Worm (Caenorhabditis elegans) whole organism, young adult: ENCODE data around the gene C35A5.4.

Source experiments
- B0261.1 ChIP-seq: sonication (generic microtip); optimal IDR thresholded peaks from 2 replicates; lab custom pipeline; 2016; ENCODE audit warnings: mild to moderate bottlenecking, missing genetic modification characterization, moderate library complexity, missing compliant biosample characterization
- C17E4.6 ChIP-seq: fragments of 200-800 bp; sonication (Bioruptor generic); IDR thresholded peaks from 2 replicates; pipeline ENCODE4 v1.3.6; 2022; ENCODE audit warnings: missing genetic modification reagents, missing genetic modification characterization, missing compliant biosample characterization
- F22D6.2 ChIP-seq: sonication (generic microtip); optimal IDR thresholded peaks from 2 replicates; lab custom pipeline; 2016; ENCODE audit warnings: mild to moderate bottlenecking, missing genetic modification characterization, missing compliant biosample characterization
- F33H1.4 ChIP-seq: fragments of 200-800 bp; sonication (Bioruptor generic); IDR thresholded peaks from 2 replicates; pipeline ENCODE4 v1.3.6; 2022; ENCODE audit warnings: missing genetic modification reagents, missing genetic modification characterization, missing compliant biosample characterization
- F55B11.4 ChIP-seq: sonication (generic microtip); optimal IDR thresholded peaks from 2 replicates; lab custom pipeline; 2016; ENCODE audit warnings: missing compliant biosample characterization, missing genetic modification characterization, borderline replicate concordance; ENCODE audit not compliant: insufficient read depth
- F57A8.1 ChIP-seq: fragments of 200-800 bp; sonication (Bioruptor generic); optimal IDR thresholded peaks from 2 replicates; lab custom pipeline; 2018; ENCODE audit warnings: mild to moderate bottlenecking, missing genetic modification characterization, moderate library complexity, missing compliant biosample characterization
- K11D2.4 ChIP-seq: fragments of 200-800 bp; sonication (Bioruptor generic); IDR thresholded peaks from 2 replicates; pipeline ENCODE4 v1.3.6; 2022; ENCODE audit warnings: missing genetic modification reagents, missing genetic modification characterization, missing compliant biosample characterization
- K12H6.12 ChIP-seq: fragments of 200-800 bp; sonication (Bioruptor generic); optimal IDR thresholded peaks from 2 replicates; lab custom pipeline; 2018; ENCODE audit warnings: mild to moderate bottlenecking, missing genetic modification characterization, missing compliant biosample characterization
- ZK185.1 ChIP-seq: sonication (generic microtip); optimal IDR thresholded peaks from 2 replicates; lab custom pipeline; 2016; ENCODE audit warnings: mild to moderate bottlenecking, missing genetic modification characterization, missing compliant biosample characterization; ENCODE audit not compliant: poor library complexity, severe bottlenecking
- ama-1 ChIP-seq, 3 experiments: fragments of 150-350 bp in 1 of 3; sonication (generic microtip) in 2 of 3; optimal IDR thresholded peaks; 2 replicates each; lab custom pipeline; 2014 to 2018; ENCODE audit warnings: missing biosample characterization in 2 of 3, missing genetic modification characterization in 2 of 3, missing genetic modification reagents in 2 of 3
- aptf-2 ChIP-seq: fragments of 200-800 bp; sonication (Bioruptor generic); conservative IDR thresholded peaks from 2 replicates; pipeline ENCODE4 v1.3.6; 2022; ENCODE audit warnings: missing genetic modification reagents, missing genetic modification characterization, missing compliant biosample characterization
- athp-1 ChIP-seq: sonication (generic microtip); optimal IDR thresholded peaks from 2 replicates; lab custom pipeline; 2017; ENCODE audit warnings: mild to moderate bottlenecking, missing genetic modification characterization, missing compliant biosample characterization
- ccch-3 ChIP-seq: fragments of 200-800 bp; sonication (Bioruptor generic); optimal IDR thresholded peaks from 2 replicates; lab custom pipeline; 2018; ENCODE audit warnings: mild to moderate bottlenecking, missing genetic modification characterization, missing compliant biosample characterization
- cebp-1 ChIP-seq, 2 experiments: fragments of 200-800 bp in 1 of 2; sonication (Bioruptor generic) in 1 of 2; sonication (generic microtip) in 1 of 2; IDR thresholded peaks in 1 of 2; optimal IDR thresholded peaks in 1 of 2; 2 replicates each; pipeline versions ENCODE4 v1.3.6 to Lab custom; 2017 to 2022; ENCODE audit warnings: missing compliant biosample characterization in 2 of 2, missing genetic modification characterization in 2 of 2, mild to moderate bottlenecking in 1 of 2, missing genetic modification reagents in 1 of 2, moderate library complexity in 1 of 2
- ceh-100 ChIP-seq: fragments of 200-800 bp; sonication (Bioruptor generic); IDR thresholded peaks from 2 replicates; pipeline ENCODE4 v1.3.6; 2022; ENCODE audit warnings: missing genetic modification reagents, missing genetic modification characterization, missing compliant biosample characterization
- ceh-58 ChIP-seq: fragments of 200-800 bp; sonication (Bioruptor generic); IDR thresholded peaks from 2 replicates; pipeline ENCODE4 v1.3.6; 2022; ENCODE audit warnings: missing genetic modification characterization, missing compliant biosample characterization
- die-1 ChIP-seq: sonication (generic microtip); optimal IDR thresholded peaks from 2 replicates; lab custom pipeline; 2016; ENCODE audit warnings: missing genotype, mild to moderate bottlenecking, missing genetic modification characterization, missing compliant biosample characterization
- dpff-1 ChIP-seq: sonication (generic microtip); optimal IDR thresholded peaks from 2 replicates; lab custom pipeline; 2017; ENCODE audit warnings: mild to moderate bottlenecking, missing genetic modification characterization, missing compliant biosample characterization
- fkh-3 ChIP-seq: sonication (generic microtip); optimal IDR thresholded peaks from 2 replicates; lab custom pipeline; 2016; ENCODE audit warnings: mild to moderate bottlenecking, missing genetic modification characterization, missing compliant biosample characterization
- hlh-12 ChIP-seq: sonication (generic microtip); optimal IDR thresholded peaks from 2 replicates; lab custom pipeline; 2016; ENCODE audit warnings: missing genetic modification characterization, missing compliant biosample characterization
- let-526 ChIP-seq: fragments of 200-800 bp; sonication (Bioruptor generic); IDR thresholded peaks from 2 replicates; pipeline ENCODE4 v1.3.6; 2022; ENCODE audit warnings: missing genetic modification reagents, missing genetic modification characterization, missing compliant biosample characterization
- nfya-1 ChIP-seq: sonication (generic microtip); optimal IDR thresholded peaks from 2 replicates; lab custom pipeline; 2017; ENCODE audit warnings: antibody characterized with exemption, missing compliant biosample characterization, missing genetic modification characterization, borderline replicate concordance; ENCODE audit not compliant: insufficient read depth
- nfyb-1 ChIP-seq: fragments of 200-800 bp; sonication (Bioruptor generic); IDR thresholded peaks from 2 replicates; pipeline ENCODE4 v1.3.6; 2022; ENCODE audit warnings: missing genetic modification reagents, missing genetic modification characterization, missing compliant biosample characterization
- nhr-120 ChIP-seq: fragments of 200-800 bp; sonication (Bioruptor generic); IDR thresholded peaks from 2 replicates; pipeline ENCODE4 v1.3.6; 2022; ENCODE audit warnings: missing genetic modification characterization, missing compliant biosample characterization
- nhr-90 ChIP-seq: sonication (generic microtip); optimal IDR thresholded peaks from 2 replicates; lab custom pipeline; 2016; ENCODE audit warnings: missing genotype, mild to moderate bottlenecking, missing genetic modification characterization, missing compliant biosample characterization
- rcor-1 ChIP-seq: fragments of 200-800 bp; sonication (Bioruptor generic); IDR thresholded peaks from 2 replicates; pipeline ENCODE4 v1.3.6; 2022; ENCODE audit warnings: missing genetic modification reagents, missing genetic modification characterization, missing compliant biosample characterization
- snpc-1.3 ChIP-seq: sonication (generic microtip); optimal IDR thresholded peaks from 2 replicates; lab custom pipeline; 2017; ENCODE audit warnings: missing genetic modification characterization, mild to moderate bottlenecking, missing compliant biosample characterization, antibody characterized with exemption, moderate library complexity, missing genotype, missing genetic modification reagents; ENCODE audit not compliant: insufficient read depth
- tbx-9 ChIP-seq: sonication (generic microtip); optimal IDR thresholded peaks from 2 replicates; lab custom pipeline; 2016; ENCODE audit warnings: borderline replicate concordance, missing genetic modification characterization, inconsistent platforms, missing compliant biosample characterization
- tlf-1 ChIP-seq: fragments of 200-800 bp; sonication (Bioruptor generic); optimal IDR thresholded peaks from 2 replicates; lab custom pipeline; 2018; ENCODE audit warnings: mild to moderate bottlenecking, missing genetic modification characterization, missing compliant biosample characterization
- unc-130 ChIP-seq: sonication (generic microtip); optimal IDR thresholded peaks from 2 replicates; lab custom pipeline; 2016; ENCODE audit warnings: missing genetic modification reagents, missing genetic modification characterization, missing compliant biosample characterization
- xnd-1 ChIP-seq: sonication (generic microtip); optimal IDR thresholded peaks from 2 replicates; lab custom pipeline; 2016; ENCODE audit warnings: missing genotype, missing genetic modification reagents, missing genetic modification characterization, missing compliant biosample characterization
- ztf-3 ChIP-seq: fragments of 200-800 bp; sonication (Bioruptor generic); optimal IDR thresholded peaks from 2 replicates; lab custom pipeline; 2018; ENCODE audit warnings: mild to moderate bottlenecking, missing genetic modification characterization, missing compliant biosample characterization
- ztf-6 ChIP-seq: fragments of 200-800 bp; sonication (Bioruptor generic); IDR thresholded peaks from 2 replicates; pipeline ENCODE4 v1.3.6; 2022; ENCODE audit warnings: missing genetic modification reagents, missing genetic modification characterization, missing compliant biosample characterization

Gene C35A5.4

ce11 chrV:10457247-10457646 lies 39.6 kb upstream of the C35A5.4 start, which contains the start of gene F22E12.1:
TSS of gene F22E12.1 (minus strand) at chrV:10457347.
- TF ChIP-seq rcor-1 = no peak
- no peak for TF ChIP-seq aptf-2 (GFP tag; lab: Robert Waterston, UW)
- no peak for TF ChIP-seq tbx-9 (tag; lab: Kevin White, UChicago)
- no peak for TF ChIP-seq ztf-3 (GFP tag; lab: Kevin White, UChicago)
- TF ChIP-seq ceh-58 (GFP tag; lab: Robert Waterston, UW) = no peak
- TF ChIP-seq K12H6.12 = no peak
- no peak for TF ChIP-seq let-526 (GFP tag; lab: Robert Waterston, UW)
- no peak for TF ChIP-seq die-1 (tag; lab: Kevin White, UChicago)
- no peak for TF ChIP-seq snpc-1.3 (tag; lab: Kevin White, UChicago)
- no peak for TF ChIP-seq ztf-6
- no peak for TF ChIP-seq ceh-100 (GFP tag; lab: Robert Waterston, UW)
- TF ChIP-seq B0261.1 (tag; lab: Kevin White, UChicago) = no peak
- no peak for TF ChIP-seq fkh-3 (tag; lab: Kevin White, UChicago)

- TF ChIP-seq nhr-90 (tag; lab: Kevin White, UChicago) (no peak), tlf-1 (no peak), nfyb-1 (GFP tag; lab: Robert Waterston, UW) (no peak), ccch-3 (GFP tag; lab: Kevin White, UChicago) (no peak)
These were observed 36.1 kb upstream of the C35A5.4 start for ce11 chrV:10460685-10461084.

- TF ChIP-seq hlh-12 (tag; lab: Kevin White, UChicago) (no peak), F55B11.4 (tag; lab: Kevin White, UChicago) (no peak), ama-1 (optimal IDR thresholded peaks at IDR 0.05; lab: Kevin White, UChicago) (no peak), ama-1 (GFP tag; optimal IDR thresholded peaks at IDR 0.05; lab: Kevin White, UChicago) (no peak), dpff-1 (tag; lab: Kevin White, UChicago) (no peak), K11D2.4 (no peak), B0261.1 (tag; lab: Kevin White, UChicago) (no peak), ceh-58 (GFP tag; lab: Robert Waterston, UW) (no peak), athp-1 (tag; lab: Kevin White, UChicago) (no peak), F22D6.2 (tag; lab: Kevin White, UChicago) (no peak), ZK185.1 (tag; lab: Kevin White, UChicago) (no peak), xnd-1 (tag; lab: Kevin White, UChicago) (no peak)
These were observed 34.8 kb upstream of the C35A5.4 start, which contains the start of gene chw-1 for ce11 chrV:10462066-10462465. TSS of gene chw-1 (plus strand) at chrV:10462282.

DNA sequence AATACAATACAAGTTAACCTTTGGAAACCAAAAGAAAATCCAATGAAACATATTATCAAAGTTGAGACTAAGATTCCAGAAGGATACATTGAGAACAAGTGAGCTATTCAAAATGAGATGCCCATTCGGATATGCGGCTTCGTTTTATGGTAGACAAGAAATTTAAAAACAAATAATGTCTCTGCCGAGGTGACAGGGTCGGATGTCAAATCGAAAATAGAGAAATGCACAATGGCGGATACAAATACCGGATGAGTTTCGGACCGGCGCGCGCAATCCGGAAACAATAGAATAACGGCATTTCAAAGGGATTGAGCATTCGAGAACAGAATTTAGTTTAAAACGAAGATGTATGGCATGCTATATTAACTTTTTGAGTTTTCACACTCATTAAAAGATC lies 33.6 kb upstream of the C35A5.4 start, which contains the start of gene F22E12.3:
F22E12.3 (minus strand) TSS at position 101 of the 400 bp plus-strand sequence.
- no peak for TF ChIP-seq C17E4.6 (GFP tag; lab: Robert Waterston, UW)
- no peak for TF ChIP-seq F33H1.4
- TF ChIP-seq nfya-1 (tag; lab: Kevin White, UChicago) = no peak
- TF ChIP-seq F57A8.1 (GFP tag; lab: Kevin White, UChicago) = no peak
- TF ChIP-seq cebp-1 (GFP tag; IDR thresholded peaks at IDR 0.05; lab: Robert Waterston, UW) = no peak
- TF ChIP-seq cebp-1 (tag; optimal IDR thresholded peaks at IDR 0.05; lab: Kevin White, UChicago) = no peak
- TF ChIP-seq nhr-120 (GFP tag; lab: Robert Waterston, UW) = no peak
- TF ChIP-seq nfyb-1 (GFP tag; lab: Robert Waterston, UW) = no peak
- no peak for TF ChIP-seq unc-130 (GFP tag; lab: Kevin White, UChicago)
- TF ChIP-seq ztf-6 = no peak
